Worm (Caenorhabditis elegans): ENCODE data around the gene pek-1.

- TF ChIP-seq hmbx-1 (tag; optimal IDR thresholded peaks at IDR 0.05): no peak
- TF ChIP-seq ama-1 (optimal IDR thresholded peaks at IDR 0.05): no peak
- no peak for TF ChIP-seq aly-1 (tag; optimal IDR thresholded peaks at IDR 0.05)
- TF ChIP-seq flt-1 (GFP tag; IDR thresholded peaks at IDR 0.05): no peak
- TF ChIP-seq tra-4 (tag; optimal IDR thresholded peaks at IDR 0.05): no peak
- no peak for TF ChIP-seq tbx-37 (GFP tag; conservative IDR thresholded peaks at IDR 0.05)
- no peak for TF ChIP-seq hmg-4 (GFP tag; optimal IDR thresholded peaks at IDR 0.05)
- no peak for TF ChIP-seq ets-7 (tag; optimal IDR thresholded peaks at IDR 0.05)
Observed at ce11 chrX:11405908-11406307, 8.8 kb downstream of the pek-1 start, which contains the start of gene slo-2.

All from whole organism, early embryonic.